Worm (Caenorhabditis elegans): Measurements from ENCODE around the gene gpn-1.

gpn-1 gene

DNA sequence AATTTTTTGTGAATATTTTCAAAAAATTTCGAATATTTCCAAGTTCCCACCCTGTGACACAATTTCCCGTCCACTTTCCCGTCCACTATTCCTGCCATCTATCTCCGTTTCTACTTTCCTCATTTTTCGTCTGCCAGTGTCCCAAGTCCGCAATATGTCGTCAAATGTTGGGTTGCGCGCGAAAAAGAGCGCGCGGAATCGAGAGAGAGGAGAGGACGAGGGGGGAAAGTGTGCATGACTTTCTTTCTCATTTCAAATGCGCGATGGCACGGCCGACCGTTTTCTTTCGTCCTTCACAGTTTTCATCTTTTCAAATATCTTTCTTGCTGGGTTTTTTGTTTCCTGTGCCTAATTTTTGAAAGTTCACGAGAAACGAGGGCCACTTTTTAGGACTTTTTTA is 43.5 kb downstream of the gpn-1 start:
- no peak for TF ChIP-seq nhr-41 (GFP tag; IDR thresholded peaks at IDR 0.05)
- TF ChIP-seq aha-1 (tag): peak; percentile 89
- peak; percentile 45 for TF ChIP-seq lin-13 (GFP tag; optimal IDR thresholded peaks at IDR 0.05)
- TF ChIP-seq hlh-11 (tag; optimal IDR thresholded peaks at IDR 0.05): peak; percentile 54
- peak; percentile 44 for TF ChIP-seq nhr-28 (tag; optimal IDR thresholded peaks at IDR 0.05)
- no peak for TF ChIP-seq snpc-1.2 (GFP tag; IDR thresholded peaks at IDR 0.05)
- no peak for TF ChIP-seq zfp-3 (GFP tag; conservative IDR thresholded peaks at IDR 0.05)
- no peak for TF ChIP-seq ceh-44 (GFP tag; IDR thresholded peaks at IDR 0.05)
- TF ChIP-seq cey-2 (tag; optimal IDR thresholded peaks at IDR 0.05; ENCODE audit: borderline replicate concordance, insufficient read depth): no peak
- TF ChIP-seq saeg-2 (GFP tag; IDR thresholded peaks at IDR 0.05): no peak
- TF ChIP-seq rbr-2 (tag; optimal IDR thresholded peaks at IDR 0.05): peak; percentile 11
- peak; percentile 52 for TF ChIP-seq dve-1 (tag; optimal IDR thresholded peaks at IDR 0.05; ENCODE audit: insufficient read depth)
- peak; percentile 63 for TF ChIP-seq lin-15B (tag; optimal IDR thresholded peaks at IDR 0.05)
- TF ChIP-seq dpl-1 (GFP tag; optimal IDR thresholded peaks at IDR 0.05): peak; percentile 65
- TF ChIP-seq php-3 (GFP tag; IDR thresholded peaks at IDR 0.05): no peak
- TF ChIP-seq T20F7.1 (GFP tag; optimal IDR thresholded peaks at IDR 0.05): no peak
- TF ChIP-seq duxl-1 (tag; optimal IDR thresholded peaks at IDR 0.05; ENCODE audit: poor library complexity): peak; percentile 24
- peak; percentile 39; the same call in 1 of the 2 replicates for TF ChIP-seq madf-9 (GFP tag; conservative IDR thresholded peaks at IDR 0.05)
- TF ChIP-seq nhr-76 (tag; optimal IDR thresholded peaks at IDR 0.05): no peak
- peak; percentile 86 for TF ChIP-seq mes-2 (tag; optimal IDR thresholded peaks at IDR 0.05; ENCODE audit: poor library complexity, severe bottlenecking)
- TF ChIP-seq pha-4 (GFP tag; IDR thresholded peaks at IDR 0.05): no peak
- TF ChIP-seq pha-4 (tag; optimal IDR thresholded peaks at IDR 0.05): no peak
- no peak for TF ChIP-seq unc-39 (tag; optimal IDR thresholded peaks at IDR 0.05)
- TF ChIP-seq mep-1 (tag; optimal IDR thresholded peaks at IDR 0.05): no peak
- TF ChIP-seq mdl-1 (tag; optimal IDR thresholded peaks at IDR 0.05): peak in 1 of 2 experiments; percentile 46
- TF ChIP-seq hmg-1.1 (GFP tag; IDR thresholded peaks at IDR 0.05): peak; percentile 66
- no peak for TF ChIP-seq ceh-62 (tag; optimal IDR thresholded peaks at IDR 0.05)
- no peak for TF ChIP-seq unc-130 (GFP tag; optimal IDR thresholded peaks at IDR 0.05)
- TF ChIP-seq nhr-10 (tag; optimal IDR thresholded peaks at IDR 0.05): no peak
- peak; percentile 89 for TF ChIP-seq hlh-30 (tag; optimal IDR thresholded peaks at IDR 0.05; ENCODE audit: insufficient read depth)
- TF ChIP-seq nhr-6 (tag; optimal IDR thresholded peaks at IDR 0.05): no peak
- TF ChIP-seq ceh-82 (tag; optimal IDR thresholded peaks at IDR 0.05): no peak
- no peak for TF ChIP-seq daf-16 (GFP tag; optimal IDR thresholded peaks at IDR 0.05)
- TF ChIP-seq daf-16 (tag; optimal IDR thresholded peaks at IDR 0.05): peak; percentile 56
- peak; percentile 29 for TF ChIP-seq mxl-3 (GFP tag; optimal IDR thresholded peaks at IDR 0.05)
- no peak for TF ChIP-seq fkh-10 (GFP tag; optimal IDR thresholded peaks at IDR 0.05)

DNA sequence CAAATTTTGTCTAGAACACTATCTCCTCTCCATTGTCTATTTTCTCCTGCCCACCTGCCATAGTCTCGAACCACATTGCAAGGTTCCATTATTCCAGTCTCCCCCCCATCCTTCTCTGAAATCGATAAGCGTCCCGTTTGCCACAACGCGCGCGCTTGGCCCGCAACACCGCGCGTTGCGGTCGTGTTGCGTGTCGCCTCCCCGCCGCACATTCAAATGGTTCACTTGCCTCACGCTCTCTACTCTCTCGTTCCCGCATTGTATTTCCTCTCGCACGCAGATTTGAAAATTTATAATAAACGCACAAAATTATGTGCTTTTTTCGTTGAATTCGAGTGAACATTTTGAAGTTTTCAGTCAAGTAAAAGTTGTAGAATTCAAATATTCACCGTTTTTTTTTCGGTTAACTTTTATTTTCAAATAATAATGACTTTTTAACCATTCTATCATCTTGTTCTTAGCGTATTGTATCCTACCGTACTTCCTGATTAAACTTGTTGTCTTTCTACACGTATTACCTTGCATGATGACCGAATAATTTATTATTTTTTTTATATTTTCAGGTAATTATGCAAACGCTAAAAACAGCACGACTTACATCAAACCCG is 44.2 kb downstream of the gpn-1 start, which contains the start of gene lin-15B:
lin-15B (plus strand) TSS at position 558 of the 608 bp plus-strand sequence.
- TF ChIP-seq dmd-9 (GFP tag; IDR thresholded peaks at IDR 0.05): 0 out of 2 replicates have a peak, but pooled peaks have one; percentile 13
- TF ChIP-seq set-16 (GFP tag; IDR thresholded peaks at IDR 0.05): peak; percentile 34; the same call in 1 of the 2 replicates
- TF ChIP-seq egl-43 (GFP tag; IDR thresholded peaks at IDR 0.05): peak; percentile 13; the same call in 1 of the 2 replicates
- TF ChIP-seq mxl-3 (GFP tag; optimal IDR thresholded peaks at IDR 0.05): no peak
- TF ChIP-seq hmg-1.1 (GFP tag; IDR thresholded peaks at IDR 0.05): peak; percentile 19; the same call in 1 of the 2 replicates
- TF ChIP-seq zip-2 (tag; optimal IDR thresholded peaks at IDR 0.05): no peak
- TF ChIP-seq nhr-111 (GFP tag; optimal IDR thresholded peaks at IDR 0.05): no peak

All from whole organism, L4 larva.